Worm (Caenorhabditis elegans): ENCODE results near the gene npr-35.

ce11 chrIV:7789521-7789949 lies 45.9 kb downstream of the npr-35 start, which contains the start of gene imp-3:
- TF ChIP-seq ceh-22 (tag; optimal IDR thresholded peaks at IDR 0.05) (no peak), pqm-1 (tag; optimal IDR thresholded peaks at IDR 0.05) (no peak), unc-86 (tag; optimal IDR thresholded peaks at IDR 0.05) (no peak), ztf-16 (tag; optimal IDR thresholded peaks at IDR 0.05) (no peak), gmeb-2 (tag; optimal IDR thresholded peaks at IDR 0.05) (no peak), dve-1 (tag; optimal IDR thresholded peaks at IDR 0.05) (no peak), F13H6.1 (tag; optimal IDR thresholded peaks at IDR 0.05) (no peak), ceh-24 (tag; optimal IDR thresholded peaks at IDR 0.05) (no peak), pha-4 (tag; optimal IDR thresholded peaks at IDR 0.05) (no peak), tbx-2 (tag; optimal IDR thresholded peaks at IDR 0.05) (no peak), nhr-11 (tag; optimal IDR thresholded peaks at IDR 0.05) (no peak), Y22D7AL.16 (tag; optimal IDR thresholded peaks at IDR 0.05) (no peak), ceh-9 (tag; optimal IDR thresholded peaks at IDR 0.05) (no peak), sox-4 (tag; optimal IDR thresholded peaks at IDR 0.05) (no peak)
